Fruit fly (Drosophila melanogaster): ENCODE measurements around the gene disco-r.

Gene disco-r

DNA sequence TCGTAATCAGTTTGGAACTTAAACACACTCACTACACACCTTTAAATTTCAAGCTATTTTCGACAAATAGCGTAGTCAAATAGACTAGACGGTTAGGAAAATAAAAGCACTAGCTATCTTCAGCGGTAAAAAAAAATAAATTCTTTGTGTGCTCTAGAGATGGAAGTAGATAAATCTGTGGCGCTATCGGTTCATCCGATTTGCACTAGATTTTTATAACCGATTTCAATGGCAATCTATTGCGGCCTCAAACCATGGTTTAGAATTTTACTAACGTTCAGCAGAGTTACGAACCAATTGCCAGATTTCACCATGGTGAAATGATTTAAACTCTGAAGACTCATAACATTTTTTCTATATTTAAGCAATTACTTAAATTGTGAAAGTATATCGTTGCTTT lies 52.3 kb downstream of the disco-r start (continued):
- no peak for TF ChIP-seq bab2 (GFP tag; optimal IDR thresholded peaks at IDR 0.05)
- no peak for TF ChIP-seq jigr1 (GFP tag; IDR thresholded peaks at IDR 0.05)
- no peak for TF ChIP-seq seq (GFP tag; IDR thresholded peaks at IDR 0.05)
- no peak for TF ChIP-seq slp2 (GFP tag; optimal IDR thresholded peaks at IDR 0.05)
- no peak for TF ChIP-seq Hand (GFP tag; optimal IDR thresholded peaks at IDR 0.05)
- peak; percentile 87; the same call in 1 of the 2 replicates for TF ChIP-seq amos (GFP tag; IDR thresholded peaks at IDR 0.05; ENCODE audit: partially characterized antibody)
- TF ChIP-seq ato (GFP tag; IDR thresholded peaks at IDR 0.05; ENCODE audit: partially characterized antibody): peak; percentile 69
- no peak for TF ChIP-seq CG8478 (optimal IDR thresholded peaks at IDR 0.05)
- TF ChIP-seq sqz (GFP tag; optimal IDR thresholded peaks at IDR 0.05): peak; percentile 26
- no peak for TF ChIP-seq ac (GFP tag; optimal IDR thresholded peaks at IDR 0.05)
- TF ChIP-seq Fer1 (GFP tag; optimal IDR thresholded peaks at IDR 0.05): no peak
- TF ChIP-seq CG8924 (tag; optimal IDR thresholded peaks at IDR 0.05): peak; percentile 6
- TF ChIP-seq Hr78 (GFP tag; optimal IDR thresholded peaks at IDR 0.05): no peak
- no peak for TF ChIP-seq CG10565 (GFP tag; optimal IDR thresholded peaks at IDR 0.05)
- no peak for TF ChIP-seq CG31441 (GFP tag; IDR thresholded peaks at IDR 0.05)
- no peak for TF ChIP-seq ranshi (GFP tag; IDR thresholded peaks at IDR 0.05)
- TF ChIP-seq MBD-R2 (GFP tag; IDR thresholded peaks at IDR 0.05): peak; percentile 46; the same call in 1 of the 2 replicates
- TF ChIP-seq Doc2 (GFP tag; IDR thresholded peaks at IDR 0.05): no peak
- no peak for TF ChIP-seq bowl (GFP tag; IDR thresholded peaks at IDR 0.05)
- no peak for TF ChIP-seq Dfd (GFP tag; optimal IDR thresholded peaks at IDR 0.05)
- no peak for TF ChIP-seq shn (GFP tag; optimal IDR thresholded peaks at IDR 0.05)
- TF ChIP-seq emc (GFP tag; optimal IDR thresholded peaks at IDR 0.05): no peak
- TF ChIP-seq nmo (GFP tag; optimal IDR thresholded peaks at IDR 0.05): peak; percentile 18
- TF ChIP-seq gro (GFP tag; optimal IDR thresholded peaks at IDR 0.05): peak; percentile 30
- no peak for TF ChIP-seq Ssrp (tag; optimal IDR thresholded peaks at IDR 0.05)
- no peak for TF ChIP-seq CG10959 (GFP tag; IDR thresholded peaks at IDR 0.05)
- no peak for TF ChIP-seq zfh1 (GFP tag; IDR thresholded peaks at IDR 0.05)
- TF ChIP-seq BEAF-32 (GFP tag; optimal IDR thresholded peaks at IDR 0.05): peak; percentile 86
- peak; percentile 70 for TF ChIP-seq hbn (GFP tag; IDR thresholded peaks at IDR 0.05; ENCODE audit: partially characterized antibody)
- TF ChIP-seq CG10274 (GFP tag; optimal IDR thresholded peaks at IDR 0.05): no peak
- no peak for TF ChIP-seq crc (GFP tag; optimal IDR thresholded peaks at IDR 0.05)
- no peak for TF ChIP-seq Drgx (GFP tag; IDR thresholded peaks at IDR 0.05)
- TF ChIP-seq dan (GFP tag; IDR thresholded peaks at IDR 0.05): no peak
- TF ChIP-seq kay (GFP tag; optimal IDR thresholded peaks at IDR 0.05): no peak
- no peak for TF ChIP-seq tin (GFP tag; optimal IDR thresholded peaks at IDR 0.05)
- TF ChIP-seq CG5180 (GFP tag; optimal IDR thresholded peaks at IDR 0.05): no peak
- TF ChIP-seq lab (GFP tag; optimal IDR thresholded peaks at IDR 0.05): no peak
- TF ChIP-seq Blimp-1 (GFP tag; optimal IDR thresholded peaks at IDR 0.05): no peak
- TF ChIP-seq CG9215 (GFP tag; IDR thresholded peaks at IDR 0.05): no peak
- TF ChIP-seq C15 (GFP tag; IDR thresholded peaks at IDR 0.05): no peak
- no peak for TF ChIP-seq CG31224 (GFP tag; IDR thresholded peaks at IDR 0.05)
- peak; percentile 33 for TF ChIP-seq bigmax (GFP tag; optimal IDR thresholded peaks at IDR 0.05)
- TF ChIP-seq maf-S (GFP tag; optimal IDR thresholded peaks at IDR 0.05): no peak
- no peak for TF ChIP-seq Fer3 (tag; optimal IDR thresholded peaks at IDR 0.05)
- no peak for TF ChIP-seq yki (optimal IDR thresholded peaks at IDR 0.05)
- TF ChIP-seq cad (GFP tag; optimal IDR thresholded peaks at IDR 0.05): no peak
- TF ChIP-seq chinmo (GFP tag; IDR thresholded peaks at IDR 0.05; ENCODE audit: partially characterized antibody): 0 out of 4 replicates have a peak, but pooled peaks have one; percentile 69
- TF ChIP-seq CG34376 (GFP tag; optimal IDR thresholded peaks at IDR 0.05): peak; percentile 25
- TF ChIP-seq Spps (tag; optimal IDR thresholded peaks at IDR 0.05): no peak
- no peak for TF ChIP-seq repo (GFP tag; optimal IDR thresholded peaks at IDR 0.05)
- TF ChIP-seq CG11695 (GFP tag; IDR thresholded peaks at IDR 0.05): no peak
- no peak for TF ChIP-seq H15 (GFP tag; IDR thresholded peaks at IDR 0.05)
- no peak for TF ChIP-seq tx (GFP tag; optimal IDR thresholded peaks at IDR 0.05)

Measured in whole organism, embryonic.